Worm (Caenorhabditis elegans) whole organism, mixed stage, embryonic: Measurements from ENCODE around the gene cec-5.

ENCODE experiments used
- M03D4.4 ChIP-seq: sonication (generic microtip); optimal IDR thresholded peaks from 2 replicates; lab custom pipeline; 2017; ENCODE audit warnings: mild to moderate bottlenecking, missing genetic modification characterization, missing compliant biosample characterization
- bed-3 ChIP-seq: fragments of 200-800 bp; sonication (Bioruptor generic); optimal IDR thresholded peaks from 3 replicates; lab custom pipeline; 2018; ENCODE audit warnings: mild to moderate bottlenecking, missing genetic modification characterization, moderate library complexity, missing compliant biosample characterization
- blmp-1 ChIP-seq: fragments of 150-350 bp; optimal IDR thresholded peaks from 2 replicates; lab custom pipeline; 2014; ENCODE audit warnings: missing biosample characterization, missing genetic modification characterization
- ceh-43 ChIP-seq: fragments of 200-800 bp; sonication (Bioruptor generic); optimal IDR thresholded peaks from 2 replicates; lab custom pipeline; 2018; ENCODE audit warnings: mild to moderate bottlenecking, missing genetic modification characterization, moderate library complexity, missing compliant biosample characterization
- ceh-83 ChIP-seq: fragments of 200-800 bp; sonication (Bioruptor generic); optimal IDR thresholded peaks from 2 replicates; lab custom pipeline; 2018; ENCODE audit warnings: mild to moderate bottlenecking, missing genetic modification characterization, missing compliant biosample characterization
- ces-1 ChIP-seq: fragments of 150-350 bp; optimal IDR thresholded peaks from 2 replicates; lab custom pipeline; 2014; ENCODE audit warnings: missing biosample characterization, missing genetic modification reagents, missing genetic modification characterization
- drap-1 ChIP-seq: fragments of 200-800 bp; sonication (Bioruptor generic); optimal IDR thresholded peaks from 3 replicates; lab custom pipeline; 2018; ENCODE audit warnings: mild to moderate bottlenecking, missing genetic modification characterization, missing compliant biosample characterization
- elt-1 ChIP-seq: sonication (generic microtip); optimal IDR thresholded peaks from 2 replicates; lab custom pipeline; 2017; ENCODE audit warnings: missing genetic modification characterization, mild to moderate bottlenecking, missing compliant biosample characterization, antibody characterized with exemption, moderate library complexity, borderline replicate concordance; ENCODE audit not compliant: insufficient read depth
- elt-3 ChIP-seq: fragments of 150-350 bp; optimal IDR thresholded peaks from 2 replicates; lab custom pipeline; 2014; ENCODE audit warnings: missing biosample characterization, missing genetic modification characterization
- flh-1 ChIP-seq: fragments of 200-800 bp; sonication (Bioruptor generic); optimal IDR thresholded peaks from 2 replicates; lab custom pipeline; 2018; ENCODE audit warnings: mild to moderate bottlenecking, missing genetic modification characterization, moderate library complexity, missing compliant biosample characterization
- ham-2 ChIP-seq: fragments of 200-800 bp; sonication (Bioruptor generic); optimal IDR thresholded peaks from 2 replicates; lab custom pipeline; 2018; ENCODE audit warnings: mild to moderate bottlenecking, missing genetic modification characterization, missing compliant biosample characterization
- hlh-1 ChIP-seq: fragments of 150-350 bp; optimal IDR thresholded peaks from 2 replicates; lab custom pipeline; 2014; ENCODE audit warnings: missing biosample characterization, missing genetic modification reagents, missing genetic modification characterization
- lin-13 ChIP-seq: fragments of 150-350 bp; optimal IDR thresholded peaks from 2 replicates; lab custom pipeline; 2014; ENCODE audit warnings: missing biosample characterization, missing genetic modification characterization
- lin-32 ChIP-seq: fragments of 200-800 bp; sonication (Bioruptor generic); optimal IDR thresholded peaks from 2 replicates; lab custom pipeline; 2018; ENCODE audit warnings: mild to moderate bottlenecking, missing genetic modification characterization, missing compliant biosample characterization
- lsy-2 ChIP-seq: fragments of 150-350 bp; optimal IDR thresholded peaks from 2 replicates; lab custom pipeline; 2014; ENCODE audit warnings: missing biosample characterization, missing genetic modification characterization
- mab-5 ChIP-seq: fragments of 150-350 bp; optimal IDR thresholded peaks from 2 replicates; lab custom pipeline; 2014; ENCODE audit warnings: missing biosample characterization, missing genetic modification characterization
- mls-2 ChIP-seq: sonication (generic microtip); optimal IDR thresholded peaks from 2 replicates; lab custom pipeline; 2016; ENCODE audit warnings: mild to moderate bottlenecking, missing genetic modification characterization, moderate library complexity, missing compliant biosample characterization
- nhr-12 ChIP-seq: fragments of 150-350 bp; optimal IDR thresholded peaks from 2 replicates; lab custom pipeline; 2014; ENCODE audit warnings: missing biosample characterization, missing genetic modification characterization
- nhr-2 ChIP-seq: fragments of 150-350 bp; optimal IDR thresholded peaks from 2 replicates; lab custom pipeline; 2014; ENCODE audit warnings: missing biosample characterization, missing genetic modification characterization
- nhr-237 ChIP-seq: fragments of 150-350 bp; optimal IDR thresholded peaks from 2 replicates; lab custom pipeline; 2014; ENCODE audit warnings: missing biosample characterization, missing genetic modification characterization
- nhr-28 ChIP-seq: fragments of 150-350 bp; optimal IDR thresholded peaks from 2 replicates; lab custom pipeline; 2014; ENCODE audit warnings: missing biosample characterization, missing genetic modification characterization
- nhr-76 ChIP-seq: sonication (generic microtip); optimal IDR thresholded peaks from 2 replicates; lab custom pipeline; 2017; ENCODE audit warnings: missing biosample characterization, missing genetic modification characterization
- pha-4 ChIP-seq: fragments of 150-350 bp; optimal IDR thresholded peaks from 2 replicates; lab custom pipeline; 2018; ENCODE audit warnings: missing biosample characterization, missing genetic modification reagents, missing genetic modification characterization
- sem-2 ChIP-seq: fragments of 200-800 bp; sonication (Bioruptor generic); optimal IDR thresholded peaks from 2 replicates; lab custom pipeline; 2018; ENCODE audit warnings: mild to moderate bottlenecking, missing genetic modification characterization, missing compliant biosample characterization
- snpc-4 ChIP-seq: fragments of 150-350 bp; optimal IDR thresholded peaks from 2 replicates; lab custom pipeline; 2014; ENCODE audit warnings: missing biosample characterization, missing genetic modification characterization
- sptf-1 ChIP-seq: sonication (generic microtip); optimal IDR thresholded peaks from 2 replicates; lab custom pipeline; 2017; ENCODE audit warnings: mild to moderate bottlenecking, missing genetic modification characterization, moderate library complexity, missing compliant biosample characterization
- tbx-8 ChIP-seq: fragments of 200-800 bp; sonication (Bioruptor generic); optimal IDR thresholded peaks from 2 replicates; lab custom pipeline; 2018; ENCODE audit warnings: mild to moderate bottlenecking, missing genetic modification characterization, moderate library complexity, missing compliant biosample characterization
- unc-120 ChIP-seq: sonication (generic microtip); optimal IDR thresholded peaks from 2 replicates; lab custom pipeline; 2017; ENCODE audit warnings: missing genetic modification characterization, missing compliant biosample characterization; ENCODE audit not compliant: poor library complexity, severe bottlenecking
- unc-39 ChIP-seq: fragments of 150-350 bp; optimal IDR thresholded peaks from 2 replicates; lab custom pipeline; 2014; ENCODE audit warnings: missing biosample characterization, missing genetic modification characterization
- unc-62 ChIP-seq: fragments of 150-350 bp; optimal IDR thresholded peaks from 2 replicates; lab custom pipeline; 2014; ENCODE audit warnings: missing biosample characterization, missing genetic modification reagents, missing genetic modification characterization
- zip-8 ChIP-seq: fragments of 150-350 bp; optimal IDR thresholded peaks from 2 replicates; lab custom pipeline; 2014; ENCODE audit warnings: missing biosample characterization, missing genetic modification characterization
- ztf-11 ChIP-seq: fragments of 150-350 bp; optimal IDR thresholded peaks from 2 replicates; lab custom pipeline; 2014; ENCODE audit warnings: missing biosample characterization, missing genetic modification characterization

The cec-5 gene

DNA sequence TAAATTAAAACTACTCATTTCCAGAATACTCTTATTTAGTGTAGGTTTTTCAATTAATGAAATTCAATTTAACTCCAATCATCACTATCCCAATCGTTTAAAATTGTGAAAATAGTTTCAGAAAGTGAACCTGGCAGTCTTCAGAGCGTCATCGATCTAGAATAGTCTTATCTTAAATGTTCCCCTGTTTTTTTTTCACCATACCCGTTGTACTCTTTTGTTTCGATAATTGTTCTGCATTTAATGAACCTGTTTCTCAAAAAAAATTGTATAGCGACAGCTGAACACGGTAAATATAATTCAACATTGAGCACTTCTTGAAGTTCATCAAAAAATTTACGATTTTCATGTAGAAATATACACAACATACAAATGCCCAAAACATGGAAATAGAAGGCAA is 28.7 kb downstream of the cec-5 start:
- TF ChIP-seq nhr-237 (tag; lab: Kevin White, UChicago) (no peak), tbx-8 (GFP tag; lab: Kevin White, UChicago) (no peak), elt-1 (tag; lab: Kevin White, UChicago) (no peak), mab-5 (tag; lab: Kevin White, UChicago) (no peak), unc-39 (tag; lab: Kevin White, UChicago) (no peak), flh-1 (GFP tag; lab: Kevin White, UChicago) (no peak), blmp-1 (tag; lab: Kevin White, UChicago) (no peak), lin-13 (tag; lab: Kevin White, UChicago) (no peak), drap-1 (GFP tag; lab: Kevin White, UChicago) (no peak), bed-3 (GFP tag; lab: Kevin White, UChicago) (no peak), unc-62 (GFP tag; lab: Kevin White, UChicago) (no peak), nhr-12 (tag; lab: Kevin White, UChicago) (no peak), pha-4 (no peak), ceh-83 (no peak), unc-120 (tag; lab: Kevin White, UChicago) (no peak), nhr-28 (tag; lab: Kevin White, UChicago) (no peak), sptf-1 (tag; lab: Kevin White, UChicago) (no peak)

DNA sequence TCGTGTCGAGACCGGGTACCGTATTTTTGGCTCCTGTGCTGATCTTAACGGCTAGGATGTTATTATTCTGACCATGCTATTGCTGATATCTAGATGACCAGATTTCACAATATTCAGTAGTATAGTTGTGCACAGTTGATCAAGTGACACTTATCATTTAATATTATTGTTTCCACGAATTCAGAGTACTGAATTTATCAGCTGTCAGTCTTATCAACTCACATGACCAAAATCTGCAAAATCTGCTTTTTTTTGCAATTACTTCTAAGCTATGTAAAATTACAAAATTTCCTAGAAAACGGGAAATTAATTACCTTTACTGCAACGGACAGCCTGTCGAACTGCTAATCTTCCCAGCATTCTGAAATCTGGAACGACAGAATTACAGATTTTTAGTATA is 29.5 kb downstream of the cec-5 start, which contains the start of gene pam-1:
TSS of gene pam-1 (minus strand) at position 368 of the 400 bp plus-strand sequence.
- TF ChIP-seq elt-3 (tag; lab: Kevin White, UChicago) (no peak), mls-2 (tag; lab: Kevin White, UChicago) (no peak), nhr-28 (tag; lab: Kevin White, UChicago) (no peak)

DNA sequence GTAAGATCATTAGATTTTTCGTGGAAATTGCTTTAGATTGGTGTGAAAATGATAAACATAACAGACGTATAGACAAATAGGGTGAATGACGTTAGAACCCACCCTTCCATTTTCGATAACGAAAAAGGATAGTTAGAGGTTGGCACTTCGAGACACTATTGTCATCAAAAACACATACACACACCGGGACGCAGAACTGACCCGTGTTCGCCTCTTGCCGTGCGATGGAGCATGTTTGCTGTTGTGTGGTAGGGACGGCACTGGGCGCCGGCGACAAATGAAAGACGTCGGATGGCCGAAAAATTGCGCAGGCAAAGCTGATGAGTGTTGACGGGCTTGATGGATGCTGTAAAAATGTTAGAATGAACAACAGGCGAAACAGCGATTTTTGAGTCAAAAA is 30.1 kb downstream of the cec-5 start:
- TF ChIP-seq lin-13 (tag; lab: Kevin White, UChicago) (no peak), flh-1 (GFP tag; lab: Kevin White, UChicago) (no peak), nhr-76 (tag; lab: Kevin White, UChicago) (no peak), drap-1 (GFP tag; lab: Kevin White, UChicago) (no peak), ceh-43 (no peak), lsy-2 (tag; lab: Kevin White, UChicago) (no peak), nhr-237 (tag; lab: Kevin White, UChicago) (no peak), bed-3 (GFP tag; lab: Kevin White, UChicago) (no peak), zip-8 (tag; lab: Kevin White, UChicago) (no peak), ceh-83 (no peak), unc-39 (tag; lab: Kevin White, UChicago) (no peak), hlh-1 (tag; lab: Kevin White, UChicago) (no peak), sptf-1 (tag; lab: Kevin White, UChicago) (no peak), sem-2 (no peak), ztf-11 (tag; lab: Kevin White, UChicago) (no peak), mab-5 (tag; lab: Kevin White, UChicago) (no peak), snpc-4 (tag; lab: Kevin White, UChicago) (no peak), unc-62 (GFP tag; lab: Kevin White, UChicago) (no peak), lin-32 (GFP tag; lab: Kevin White, UChicago) (no peak)

DNA sequence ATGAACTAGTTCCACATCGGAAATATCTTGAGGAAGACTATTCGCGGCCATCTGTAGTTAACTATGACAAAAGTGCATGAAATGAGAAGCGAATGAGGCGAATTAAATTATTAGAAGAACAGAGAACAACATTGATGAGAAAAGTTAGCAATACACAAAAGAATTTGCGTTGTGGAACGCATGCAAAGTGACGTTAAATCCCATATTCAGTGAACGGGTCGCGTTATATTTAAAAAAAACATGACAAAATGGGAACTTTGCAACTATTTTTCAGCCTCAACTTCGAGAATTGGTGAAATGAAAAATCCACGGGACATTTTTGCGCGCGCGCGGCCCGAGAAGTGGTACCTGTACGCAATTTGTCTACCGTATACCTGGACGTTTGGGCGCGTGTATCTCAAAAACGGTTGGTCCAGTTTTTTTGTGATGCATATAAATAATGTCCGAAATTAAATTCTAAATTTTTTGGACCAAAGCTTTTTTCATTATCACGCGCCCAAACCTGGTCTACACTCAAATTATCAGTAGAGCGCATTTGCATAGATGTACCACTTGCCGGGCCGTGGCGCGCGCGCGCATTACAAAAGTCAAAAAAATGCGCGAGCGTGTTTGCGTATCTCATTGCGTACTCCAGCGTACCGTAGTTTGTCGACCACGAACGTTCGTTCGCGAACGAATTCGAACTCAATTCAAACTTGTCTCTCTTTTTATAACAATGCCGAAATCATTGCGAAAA is 31.9 kb downstream of the cec-5 start, which contains the start of the genes cdd-2 and oef-1:
TSS of gene cdd-2 (minus strand) at position 51 of the 736 bp plus-strand sequence.
TSS of gene oef-1 (plus strand) at position 575 of the 736 bp plus-strand sequence.
- TF ChIP-seq drap-1 (GFP tag; lab: Kevin White, UChicago): no peak
- no peak for TF ChIP-seq M03D4.4 (tag; lab: Kevin White, UChicago)
- no peak for TF ChIP-seq lin-32 (GFP tag; lab: Kevin White, UChicago)
- TF ChIP-seq lin-13 (tag; lab: Kevin White, UChicago): no peak
- no peak for TF ChIP-seq nhr-2
- no peak for TF ChIP-seq elt-3 (tag; lab: Kevin White, UChicago)
- TF ChIP-seq ceh-83: no peak
- TF ChIP-seq zip-8 (tag; lab: Kevin White, UChicago): no peak
- TF ChIP-seq unc-120 (tag; lab: Kevin White, UChicago): no peak
- TF ChIP-seq unc-39 (tag; lab: Kevin White, UChicago): no peak
- TF ChIP-seq ces-1 (GFP tag; lab: Kevin White, UChicago): no peak
- TF ChIP-seq ham-2: no peak
